Fruit fly (Drosophila melanogaster): ENCODE data around the gene RfC3.

- TF ChIP-seq CG7368 (GFP tag; optimal IDR thresholded peaks at IDR 0.05) (no peak), acj6 (GFP tag; optimal IDR thresholded peaks at IDR 0.05) (no peak), Gug (GFP tag; IDR thresholded peaks at IDR 0.05) (no peak), CG15336 (GFP tag; IDR thresholded peaks at IDR 0.05) (no peak), CG8632 (GFP tag; optimal IDR thresholded peaks at IDR 0.05) (no peak), Hr39 (GFP tag; optimal IDR thresholded peaks at IDR 0.05) (no peak), topi (GFP tag; optimal IDR thresholded peaks at IDR 0.05) (peak; percentile 28), CG8319 (GFP tag; optimal IDR thresholded peaks at IDR 0.05) (no peak), Sox102F (GFP tag; optimal IDR thresholded peaks at IDR 0.05) (no peak)
These were observed 22.0 kb upstream of the RfC3 start for dm6 chr2L:10396877-10397587.
